Worm (Caenorhabditis elegans) whole organism, midembryonic: ENCODE measurements around the gene W03C9.5.

Experiments
- T22C8.4 ChIP-seq: fragments of 200-800 bp; sonication (Bioruptor generic); IDR thresholded peaks from 2 replicates; pipeline ENCODE4 v1.3.6; 2022; ENCODE audit warnings: missing genetic modification characterization, missing compliant biosample characterization
- cog-1 ChIP-seq: sonication (generic microtip); optimal IDR thresholded peaks from 2 replicates; lab custom pipeline; 2016; ENCODE audit warnings: missing genetic modification characterization, missing compliant biosample characterization
- flt-1 ChIP-seq: fragments of 200-800 bp; sonication (Bioruptor generic); IDR thresholded peaks from 2 replicates; pipeline ENCODE4 v1.3.6; 2022; ENCODE audit warnings: missing genetic modification characterization, missing compliant biosample characterization
- klf-2 ChIP-seq: fragments of 200-800 bp; sonication (Bioruptor generic); conservative IDR thresholded peaks from 2 replicates; pipeline ENCODE4 v1.3.6; 2022; ENCODE audit warnings: missing genetic modification reagents, missing genetic modification characterization, missing compliant biosample characterization
- med-1 ChIP-seq: sonication (generic microtip); optimal IDR thresholded peaks from 2 replicates; lab custom pipeline; 2017; ENCODE audit warnings: missing genetic modification characterization, mild to moderate bottlenecking, missing compliant biosample characterization, antibody characterized with exemption, missing genetic modification reagents; ENCODE audit not compliant: insufficient read depth
- ref-1 ChIP-seq: fragments of 200-800 bp; sonication (Bioruptor generic); conservative IDR thresholded peaks from 2 replicates; pipeline ENCODE4 v1.3.6; 2022; ENCODE audit warnings: missing genetic modification reagents, missing genetic modification characterization, missing compliant biosample characterization
- tab-1 ChIP-seq: fragments of 200-800 bp; sonication (Bioruptor generic); IDR thresholded peaks from 2 replicates; pipeline ENCODE4 v1.3.6; 2022; ENCODE audit warnings: missing genetic modification characterization, missing compliant biosample characterization
- ztf-23 ChIP-seq: fragments of 200-800 bp; sonication (Bioruptor generic); IDR thresholded peaks from 2 replicates; pipeline ENCODE4 v1.3.6; 2022; ENCODE audit warnings: missing genetic modification reagents, missing genetic modification characterization, missing compliant biosample characterization
- ztf-29 ChIP-seq: fragments of 200-800 bp; sonication (Bioruptor generic); IDR thresholded peaks from 2 replicates; pipeline ENCODE4 v1.3.6; 2022; ENCODE audit warnings: missing genetic modification reagents, missing genetic modification characterization, missing compliant biosample characterization

W03C9.5 gene

ce11 chrII:11954811-11955210, 12.5 kb downstream of the W03C9.5 start:
- TF ChIP-seq med-1 (GFP tag; lab: Kevin White, UChicago) (no peak), ztf-29 (GFP tag; lab: Robert Waterston, UW) (peak; percentile 21; the same call in 1 of the 2 replicates)

- TF ChIP-seq ztf-23: no peak
- TF ChIP-seq cog-1: no peak
- TF ChIP-seq med-1 (GFP tag; lab: Kevin White, UChicago): no peak
- TF ChIP-seq klf-2 (GFP tag; lab: Robert Waterston, UW): no peak
- TF ChIP-seq ref-1: no peak
- TF ChIP-seq flt-1 (GFP tag; lab: Robert Waterston, UW): no peak
- no peak for TF ChIP-seq tab-1
Observed at ce11 chrII:11954208-11954607, 13.1 kb downstream of the W03C9.5 start, which contains the start of gene W03C9.6. TSS of gene W03C9.6 (plus strand) at chrII:11954508.

ce11 chrII:11952963-11953362, 14.4 kb downstream of the W03C9.5 start:
- TF ChIP-seq ztf-29 (GFP tag; lab: Robert Waterston, UW): no peak
- TF ChIP-seq flt-1 (GFP tag; lab: Robert Waterston, UW): no peak
- no peak for TF ChIP-seq ztf-23
- TF ChIP-seq T22C8.4 (GFP tag; lab: Robert Waterston, UW): no peak
- no peak for TF ChIP-seq cog-1
- TF ChIP-seq tab-1: no peak
- no peak for TF ChIP-seq klf-2 (GFP tag; lab: Robert Waterston, UW)
- no peak for TF ChIP-seq med-1 (GFP tag; lab: Kevin White, UChicago)
- no peak for TF ChIP-seq ref-1

ce11 chrII:11948459-11948858, 18.9 kb downstream of the W03C9.5 start, which contains the start of gene W03C9.8:
TSS of gene W03C9.8 (plus strand) at chrII:11948759.
- TF ChIP-seq T22C8.4 (GFP tag; lab: Robert Waterston, UW) (no peak), ztf-23 (no peak), ztf-29 (GFP tag; lab: Robert Waterston, UW) (no peak), tab-1 (no peak), klf-2 (GFP tag; lab: Robert Waterston, UW) (no peak), cog-1 (no peak), flt-1 (GFP tag; lab: Robert Waterston, UW) (no peak), ref-1 (no peak), med-1 (GFP tag; lab: Kevin White, UChicago) (no peak)

ce11 chrII:11936393-11936792, 31.0 kb downstream of the W03C9.5 start:
- TF ChIP-seq tab-1: no peak
- TF ChIP-seq med-1 (GFP tag; lab: Kevin White, UChicago): no peak
- TF ChIP-seq flt-1 (GFP tag; lab: Robert Waterston, UW): no peak
- no peak for TF ChIP-seq cog-1
- no peak for TF ChIP-seq ztf-23
- no peak for TF ChIP-seq klf-2 (GFP tag; lab: Robert Waterston, UW)
- TF ChIP-seq ref-1: no peak
- TF ChIP-seq ztf-29 (GFP tag; lab: Robert Waterston, UW): no peak
- TF ChIP-seq T22C8.4 (GFP tag; lab: Robert Waterston, UW): no peak

- TF ChIP-seq ztf-23 (no peak), klf-2 (GFP tag; lab: Robert Waterston, UW) (no peak), T22C8.4 (GFP tag; lab: Robert Waterston, UW) (no peak), tab-1 (no peak)
Observed at ce11 chrII:11935266-11935665, 32.1 kb downstream of the W03C9.5 start, which contains the start of gene lin-29. TSS of gene lin-29 (minus strand) at chrII:11935343.

- peak; percentile 52; the same call in 1 of the 2 replicates for TF ChIP-seq ztf-29 (GFP tag; lab: Robert Waterston, UW)
- TF ChIP-seq ztf-23: no peak
Observed at ce11 chrII:11930132-11930531, 37.2 kb downstream of the W03C9.5 start.

ce11 chrII:11928752-11929151, 38.6 kb downstream of the W03C9.5 start:
- no peak for TF ChIP-seq ztf-23
- no peak for TF ChIP-seq T22C8.4 (GFP tag; lab: Robert Waterston, UW)
- TF ChIP-seq ref-1: no peak
- TF ChIP-seq cog-1: no peak
- no peak for TF ChIP-seq tab-1
- no peak for TF ChIP-seq med-1 (GFP tag; lab: Kevin White, UChicago)
- no peak for TF ChIP-seq flt-1 (GFP tag; lab: Robert Waterston, UW)
- no peak for TF ChIP-seq klf-2 (GFP tag; lab: Robert Waterston, UW)
- TF ChIP-seq ztf-29 (GFP tag; lab: Robert Waterston, UW): no peak

- TF ChIP-seq T22C8.4 (GFP tag; lab: Robert Waterston, UW): no peak
- no peak for TF ChIP-seq ztf-23
- no peak for TF ChIP-seq med-1 (GFP tag; lab: Kevin White, UChicago)
- TF ChIP-seq klf-2 (GFP tag; lab: Robert Waterston, UW): no peak
- TF ChIP-seq ztf-29 (GFP tag; lab: Robert Waterston, UW): no peak
- TF ChIP-seq cog-1: no peak
- TF ChIP-seq ref-1: no peak
- no peak for TF ChIP-seq flt-1 (GFP tag; lab: Robert Waterston, UW)
- no peak for TF ChIP-seq tab-1
Observed at ce11 chrII:11926501-11926900, 40.8 kb downstream of the W03C9.5 start.

- no peak for TF ChIP-seq cog-1
- TF ChIP-seq T22C8.4 (GFP tag; lab: Robert Waterston, UW): no peak
- TF ChIP-seq ztf-29 (GFP tag; lab: Robert Waterston, UW): no peak
- TF ChIP-seq med-1 (GFP tag; lab: Kevin White, UChicago): no peak
- no peak for TF ChIP-seq flt-1 (GFP tag; lab: Robert Waterston, UW)
- TF ChIP-seq ztf-23: no peak
- no peak for TF ChIP-seq klf-2 (GFP tag; lab: Robert Waterston, UW)
- no peak for TF ChIP-seq ref-1
Observed at ce11 chrII:11925203-11925602, 42.1 kb downstream of the W03C9.5 start.
